Worm (Caenorhabditis elegans) whole organism, young adult: ENCODE results near the gene wago-5.
A peak's percentile ranks its signal among the peaks of the same experiment; 100 is the strongest.

Source experiments
- B0035.1 ChIP-seq: sonication (generic microtip); optimal IDR thresholded peaks from 2 replicates; lab custom pipeline; 2016; ENCODE audit warnings: missing genetic modification characterization, mild to moderate bottlenecking, missing compliant biosample characterization, missing genotype, missing genetic modification reagents
- F22D6.2 ChIP-seq: sonication (generic microtip); optimal IDR thresholded peaks from 2 replicates; lab custom pipeline; 2016; ENCODE audit warnings: mild to moderate bottlenecking, missing genetic modification characterization, missing compliant biosample characterization
- F33H1.4 ChIP-seq: fragments of 200-800 bp; sonication (Bioruptor generic); IDR thresholded peaks from 2 replicates; pipeline ENCODE4 v1.3.6; 2022; ENCODE audit warnings: missing genetic modification reagents, missing genetic modification characterization, missing compliant biosample characterization
- F55B11.4 ChIP-seq: sonication (generic microtip); optimal IDR thresholded peaks from 2 replicates; lab custom pipeline; 2016; ENCODE audit warnings: missing compliant biosample characterization, missing genetic modification characterization, borderline replicate concordance; ENCODE audit not compliant: insufficient read depth
- Y79H2A.3 ChIP-seq: fragments of 200-800 bp; sonication (Bioruptor generic); conservative IDR thresholded peaks from 2 replicates; pipeline ENCODE4 v1.3.6; 2022; ENCODE audit warnings: missing genetic modification reagents, missing genetic modification characterization, missing compliant biosample characterization
- Y95B8A.8 ChIP-seq: fragments of 200-800 bp; sonication (Bioruptor generic); IDR thresholded peaks from 2 replicates; pipeline ENCODE4 v1.3.6; 2022; ENCODE audit warnings: missing genetic modification reagents, missing genetic modification characterization, missing compliant biosample characterization
- ZK185.1 ChIP-seq: sonication (generic microtip); optimal IDR thresholded peaks from 2 replicates; lab custom pipeline; 2016; ENCODE audit warnings: mild to moderate bottlenecking, missing genetic modification characterization, missing compliant biosample characterization; ENCODE audit not compliant: poor library complexity, severe bottlenecking
- attf-5 ChIP-seq: fragments of 200-800 bp; sonication (Bioruptor generic); optimal IDR thresholded peaks from 2 replicates; lab custom pipeline; 2018; ENCODE audit warnings: mild to moderate bottlenecking, missing genetic modification characterization, missing compliant biosample characterization
- bed-2 ChIP-seq: fragments of 200-800 bp; sonication (Bioruptor generic); IDR thresholded peaks from 2 replicates; pipeline ENCODE4 v1.3.6; 2022; ENCODE audit warnings: missing genetic modification reagents, missing genetic modification characterization, missing compliant biosample characterization
- ccch-3 ChIP-seq: fragments of 200-800 bp; sonication (Bioruptor generic); optimal IDR thresholded peaks from 2 replicates; lab custom pipeline; 2018; ENCODE audit warnings: mild to moderate bottlenecking, missing genetic modification characterization, missing compliant biosample characterization
- cebp-1 ChIP-seq, 2 experiments: fragments of 200-800 bp in 1 of 2; sonication (Bioruptor generic) in 1 of 2; sonication (generic microtip) in 1 of 2; IDR thresholded peaks in 1 of 2; optimal IDR thresholded peaks in 1 of 2; 2 replicates each; pipeline versions ENCODE4 v1.3.6 to Lab custom; 2017 to 2022; ENCODE audit warnings: missing compliant biosample characterization in 2 of 2, missing genetic modification characterization in 2 of 2, mild to moderate bottlenecking in 1 of 2, missing genetic modification reagents in 1 of 2, moderate library complexity in 1 of 2
- cebp-2 ChIP-seq: fragments of 200-800 bp; sonication (Bioruptor generic); IDR thresholded peaks from 2 replicates; pipeline ENCODE4 v1.3.6; 2022; ENCODE audit warnings: missing genetic modification characterization, missing compliant biosample characterization
- ceh-40 ChIP-seq: fragments of 200-800 bp; sonication (Bioruptor generic); IDR thresholded peaks from 2 replicates; pipeline ENCODE4 v1.3.6; 2022; ENCODE audit warnings: missing genetic modification characterization, missing compliant biosample characterization
- dpff-1 ChIP-seq: sonication (generic microtip); optimal IDR thresholded peaks from 2 replicates; lab custom pipeline; 2017; ENCODE audit warnings: mild to moderate bottlenecking, missing genetic modification characterization, missing compliant biosample characterization
- egrh-3 ChIP-seq: fragments of 200-800 bp; sonication (Bioruptor generic); IDR thresholded peaks from 2 replicates; pipeline ENCODE4 v1.3.6; 2022; ENCODE audit warnings: missing genetic modification reagents, missing genetic modification characterization, missing compliant biosample characterization
- hlh-26 ChIP-seq: fragments of 200-800 bp; sonication (Bioruptor generic); conservative IDR thresholded peaks from 2 replicates; pipeline ENCODE4 v1.3.6; 2022; ENCODE audit warnings: missing genetic modification reagents, missing genetic modification characterization, missing compliant biosample characterization
- hmg-1.2 ChIP-seq: fragments of 200-800 bp; sonication (Bioruptor generic); IDR thresholded peaks from 2 replicates; pipeline ENCODE4 v1.3.6; 2022; ENCODE audit warnings: missing genetic modification reagents, missing genetic modification characterization, missing compliant biosample characterization
- hmg-20 ChIP-seq: fragments of 200-800 bp; sonication (Bioruptor generic); IDR thresholded peaks from 2 replicates; pipeline ENCODE4 v1.3.6; 2022; ENCODE audit warnings: missing genetic modification reagents, missing genetic modification characterization, missing compliant biosample characterization
- lag-1 ChIP-seq: fragments of 200-800 bp; sonication (Bioruptor generic); IDR thresholded peaks from 2 replicates; pipeline ENCODE4 v1.3.6; 2022; ENCODE audit warnings: missing genetic modification reagents, missing genetic modification characterization, missing compliant biosample characterization
- let-526 ChIP-seq: fragments of 200-800 bp; sonication (Bioruptor generic); IDR thresholded peaks from 2 replicates; pipeline ENCODE4 v1.3.6; 2022; ENCODE audit warnings: missing genetic modification reagents, missing genetic modification characterization, missing compliant biosample characterization
- lin-35 ChIP-seq, 3 experiments: fragments of 150-350 bp in 2 of 3; sonication (generic microtip) in 1 of 3; optimal IDR thresholded peaks; 2 replicates each; lab custom pipeline; 2014 to 2018; ENCODE audit warnings: missing biosample characterization in 3 of 3, missing genetic modification characterization in 3 of 3, missing genetic modification reagents in 3 of 3
- lsl-1 ChIP-seq: fragments of 200-800 bp; sonication (Bioruptor generic); optimal IDR thresholded peaks from 2 replicates; lab custom pipeline; 2018; ENCODE audit warnings: mild to moderate bottlenecking, missing genetic modification characterization, moderate library complexity, missing compliant biosample characterization
- lsy-27 ChIP-seq: sonication (generic microtip); optimal IDR thresholded peaks from 2 replicates; lab custom pipeline; 2017; ENCODE audit warnings: missing genetic modification characterization, mild to moderate bottlenecking, missing compliant biosample characterization, antibody characterized with exemption, missing genotype, borderline replicate concordance; ENCODE audit not compliant: insufficient read depth
- madf-8 ChIP-seq: fragments of 200-800 bp; sonication (Bioruptor generic); conservative IDR thresholded peaks from 2 replicates; pipeline ENCODE4 v1.3.6; 2022; ENCODE audit warnings: missing genetic modification reagents, missing genetic modification characterization, missing compliant biosample characterization
- mxl-1 ChIP-seq: sonication (generic microtip); optimal IDR thresholded peaks from 2 replicates; lab custom pipeline; 2016; ENCODE audit warnings: missing genetic modification characterization, missing compliant biosample characterization
- nfya-1 ChIP-seq: sonication (generic microtip); optimal IDR thresholded peaks from 2 replicates; lab custom pipeline; 2017; ENCODE audit warnings: antibody characterized with exemption, missing compliant biosample characterization, missing genetic modification characterization, borderline replicate concordance; ENCODE audit not compliant: insufficient read depth
- nhr-179 ChIP-seq: sonication (generic microtip); optimal IDR thresholded peaks from 2 replicates; lab custom pipeline; 2016; ENCODE audit warnings: mild to moderate bottlenecking, missing genetic modification characterization, missing compliant biosample characterization
- nhr-90 ChIP-seq: sonication (generic microtip); optimal IDR thresholded peaks from 2 replicates; lab custom pipeline; 2016; ENCODE audit warnings: missing genotype, mild to moderate bottlenecking, missing genetic modification characterization, missing compliant biosample characterization
- pbrm-1 ChIP-seq: fragments of 200-800 bp; sonication (Bioruptor generic); IDR thresholded peaks from 2 replicates; pipeline ENCODE4 v1.3.6; 2022; ENCODE audit warnings: missing genetic modification reagents, missing genetic modification characterization, missing compliant biosample characterization
- rcor-1 ChIP-seq: fragments of 200-800 bp; sonication (Bioruptor generic); IDR thresholded peaks from 2 replicates; pipeline ENCODE4 v1.3.6; 2022; ENCODE audit warnings: missing genetic modification reagents, missing genetic modification characterization, missing compliant biosample characterization
- repo-1 ChIP-seq: sonication (generic microtip); optimal IDR thresholded peaks from 2 replicates; lab custom pipeline; 2017; ENCODE audit warnings: mild to moderate bottlenecking, missing genetic modification characterization, missing compliant biosample characterization
- snpc-1.3 ChIP-seq: sonication (generic microtip); optimal IDR thresholded peaks from 2 replicates; lab custom pipeline; 2017; ENCODE audit warnings: missing genetic modification characterization, mild to moderate bottlenecking, missing compliant biosample characterization, antibody characterized with exemption, moderate library complexity, missing genotype, missing genetic modification reagents; ENCODE audit not compliant: insufficient read depth
- snpc-4 ChIP-seq, 5 experiments: fragments of 150-350 bp in 1 of 5; sonication (generic microtip) in 4 of 5; optimal IDR thresholded peaks; 2 replicates each; lab custom pipeline; 2014 to 2018; ENCODE audit warnings: missing genetic modification characterization in 5 of 5, missing biosample characterization in 3 of 5, antibody characterized with exemption in 2 of 5, mild to moderate bottlenecking in 2 of 5, missing compliant biosample characterization in 2 of 5, missing genotype in 2 of 5, moderate library complexity in 2 of 5, missing genetic modification reagents in 1 of 5
- somi-1 ChIP-seq: fragments of 200-800 bp; sonication (Bioruptor generic); optimal IDR thresholded peaks from 2 replicates; lab custom pipeline; 2018; ENCODE audit warnings: mild to moderate bottlenecking, missing genetic modification characterization, missing compliant biosample characterization
- tbx-9 ChIP-seq: sonication (generic microtip); optimal IDR thresholded peaks from 2 replicates; lab custom pipeline; 2016; ENCODE audit warnings: borderline replicate concordance, missing genetic modification characterization, inconsistent platforms, missing compliant biosample characterization
- unc-130 ChIP-seq: sonication (generic microtip); optimal IDR thresholded peaks from 2 replicates; lab custom pipeline; 2016; ENCODE audit warnings: missing genetic modification reagents, missing genetic modification characterization, missing compliant biosample characterization
- ztf-22 ChIP-seq: fragments of 200-800 bp; sonication (Bioruptor generic); optimal IDR thresholded peaks from 2 replicates; lab custom pipeline; 2018; ENCODE audit warnings: mild to moderate bottlenecking, missing genetic modification characterization, moderate library complexity, missing compliant biosample characterization
- ztf-28 ChIP-seq: fragments of 200-800 bp; sonication (Bioruptor generic); IDR thresholded peaks from 2 replicates; pipeline ENCODE4 v1.3.6; 2022; ENCODE audit warnings: missing genetic modification reagents, missing genetic modification characterization, missing compliant biosample characterization
- ztf-6 ChIP-seq: fragments of 200-800 bp; sonication (Bioruptor generic); IDR thresholded peaks from 2 replicates; pipeline ENCODE4 v1.3.6; 2022; ENCODE audit warnings: missing genetic modification reagents, missing genetic modification characterization, missing compliant biosample characterization

wago-5 gene

DNA sequence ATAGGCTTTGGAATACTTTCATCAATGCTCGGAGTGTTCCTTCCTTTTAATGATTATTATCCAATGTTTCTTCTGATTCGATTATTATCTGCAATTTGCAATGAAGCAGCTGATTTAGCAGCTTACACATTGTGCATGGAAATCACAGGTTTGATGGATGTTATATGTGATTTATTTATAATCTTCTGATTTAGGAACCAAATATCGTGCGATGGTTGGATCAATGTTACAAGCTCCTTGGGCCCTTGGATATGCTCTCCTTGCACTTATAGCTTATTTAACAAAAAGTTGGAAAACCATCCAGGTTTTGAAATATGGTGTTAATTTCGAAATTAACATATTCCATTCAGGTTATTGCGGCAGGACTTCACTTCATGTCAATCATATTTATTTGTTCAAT, 29.8 kb downstream of the wago-5 start:
- TF ChIP-seq hmg-20, result no peak
- no peak for TF ChIP-seq nfya-1 (tag; lab: Kevin White, UChicago)
- TF ChIP-seq somi-1 (GFP tag; lab: Kevin White, UChicago), result no peak
- no peak for TF ChIP-seq ccch-3 (GFP tag; lab: Kevin White, UChicago)
- no peak for TF ChIP-seq ztf-22 (GFP tag; lab: Kevin White, UChicago)
- TF ChIP-seq egrh-3 (GFP tag; lab: Robert Waterston, UW), result no peak
- no peak for TF ChIP-seq hlh-26 (GFP tag; lab: Robert Waterston, UW)
- TF ChIP-seq attf-5, result no peak
- no peak for TF ChIP-seq Y79H2A.3
- no peak for TF ChIP-seq pbrm-1 (GFP tag; lab: Robert Waterston, UW)
- TF ChIP-seq Y95B8A.8 (GFP tag; lab: Robert Waterston, UW), result no peak
- no peak for TF ChIP-seq lag-1 (GFP tag; lab: Robert Waterston, UW)
- TF ChIP-seq ztf-6 (GFP tag; lab: Robert Waterston, UW), result no peak
- no peak for TF ChIP-seq snpc-1.3 (tag; lab: Kevin White, UChicago)
- no peak for TF ChIP-seq hmg-1.2 (GFP tag; lab: Robert Waterston, UW)
- no peak for TF ChIP-seq lsl-1 (GFP tag; lab: Kevin White, UChicago)
- TF ChIP-seq rcor-1 (GFP tag; lab: Robert Waterston, UW), result no peak
- no peak for TF ChIP-seq ztf-28 (GFP tag; lab: Robert Waterston, UW)
- no peak for TF ChIP-seq tbx-9 (tag; lab: Kevin White, UChicago)

DNA sequence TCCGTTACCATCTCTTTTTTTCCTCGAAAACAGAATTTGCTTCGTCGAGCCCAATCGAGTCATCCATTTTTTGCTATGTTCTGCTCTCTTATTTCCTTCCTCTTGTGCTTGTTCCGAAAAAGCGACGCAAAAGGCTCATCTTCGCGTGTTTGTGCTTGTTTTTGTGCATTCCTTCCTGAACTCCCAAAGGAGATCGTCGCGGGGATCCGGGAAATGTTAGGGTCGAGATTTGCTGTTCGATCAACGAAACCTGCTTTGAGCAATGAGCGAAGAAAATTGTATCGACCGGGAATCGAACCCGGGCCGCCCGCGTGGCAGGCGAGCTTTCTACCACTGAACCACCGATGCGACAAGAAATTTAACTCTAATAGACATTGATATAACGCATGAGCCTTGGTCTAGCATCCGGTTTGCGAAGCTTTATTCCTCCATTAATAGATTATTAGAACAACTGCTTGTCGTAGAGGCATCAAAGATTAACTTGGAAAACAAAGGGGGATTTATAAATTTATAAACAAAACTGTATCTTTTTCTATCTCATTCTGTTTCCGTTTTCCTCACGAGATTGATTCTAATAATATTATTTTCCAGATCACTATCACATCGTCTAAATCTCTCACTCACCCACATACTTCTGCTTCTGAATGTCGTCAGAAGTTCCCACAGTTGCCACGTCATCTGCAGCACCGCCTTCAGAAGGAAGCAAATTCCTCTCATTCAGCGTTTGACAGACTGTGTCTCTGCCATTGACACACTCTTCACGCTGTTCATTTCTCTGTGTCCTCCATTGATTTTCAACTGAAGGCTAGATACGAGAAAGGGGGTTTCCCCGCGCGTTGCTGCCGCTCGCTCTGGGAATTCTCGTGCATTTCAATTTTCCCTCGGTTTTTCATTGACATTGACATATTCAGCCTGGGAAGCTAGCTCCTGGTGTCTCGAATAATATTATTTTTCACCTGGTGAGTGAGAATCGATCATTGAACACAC, 33.1 kb downstream of the wago-5 start, which contains the start of gene K05F1.6:
K05F1.6 (plus strand) TSS at position 586 of the 987 bp plus-strand sequence.
- TF ChIP-seq unc-130 (GFP tag; lab: Kevin White, UChicago), result peak; percentile 50
- TF ChIP-seq lin-35 (GFP tag; optimal IDR thresholded peaks at IDR 0.05; lab: Kevin White, UChicago), result peak in 1 of 3 experiments; percentile 55
- no peak for TF ChIP-seq hlh-26 (GFP tag; lab: Robert Waterston, UW)
- TF ChIP-seq nhr-179 (tag; lab: Kevin White, UChicago), result peak; percentile 33
- TF ChIP-seq cebp-1 (GFP tag; IDR thresholded peaks at IDR 0.05; lab: Robert Waterston, UW), result 0 out of 2 replicates have a peak, but pooled peaks have one; percentile 53
- TF ChIP-seq cebp-1 (tag; optimal IDR thresholded peaks at IDR 0.05; lab: Kevin White, UChicago), result peak; percentile 70
- peak; percentile 34; the same call in 1 of the 2 replicates for TF ChIP-seq F33H1.4 (GFP tag; lab: Robert Waterston, UW)
- TF ChIP-seq dpff-1, result peak; percentile 66
- peak; percentile 63 for TF ChIP-seq lsl-1 (GFP tag; lab: Kevin White, UChicago)
- peak; percentile 60 for TF ChIP-seq ZK185.1
- TF ChIP-seq madf-8, result 0 out of 2 replicates have a peak, but pooled peaks have one; percentile 5
- TF ChIP-seq ceh-40 (GFP tag; lab: Robert Waterston, UW), result 0 out of 2 replicates have a peak, but pooled peaks have one; percentile 34
- TF ChIP-seq attf-5, result peak; percentile 64
- TF ChIP-seq Y79H2A.3, result peak; percentile 64; the same call in 1 of the 2 replicates
- peak; percentile 55 for TF ChIP-seq snpc-4 (GFP tag; optimal IDR thresholded peaks at IDR 0.05; lab: Kevin White, UChicago)
- peak in 3 of 4 experiments; percentile 76 to 81 (median 77) for TF ChIP-seq snpc-4 (tag; optimal IDR thresholded peaks at IDR 0.05; lab: Kevin White, UChicago)
- TF ChIP-seq lsy-27, result peak; percentile 90
- 0 out of 2 replicates have a peak, but pooled peaks have one; percentile 27 for TF ChIP-seq cebp-2 (GFP tag; lab: Robert Waterston, UW)
- peak; percentile 82 for TF ChIP-seq rcor-1 (GFP tag; lab: Robert Waterston, UW)
- TF ChIP-seq snpc-1.3 (tag; lab: Kevin White, UChicago), result peak; percentile 59
- peak; percentile 61; the same call in 1 of the 2 replicates for TF ChIP-seq bed-2 (GFP tag; lab: Robert Waterston, UW)
- TF ChIP-seq B0035.1 (tag; lab: Kevin White, UChicago), result peak; percentile 72
- no peak for TF ChIP-seq lag-1 (GFP tag; lab: Robert Waterston, UW)
- peak; percentile 82 for TF ChIP-seq repo-1 (tag; lab: Kevin White, UChicago)
- TF ChIP-seq ztf-6 (GFP tag; lab: Robert Waterston, UW), result 0 out of 2 replicates have a peak, but pooled peaks have one; percentile 43
- no peak for TF ChIP-seq F55B11.4 (tag; lab: Kevin White, UChicago)
- TF ChIP-seq mxl-1 (tag; lab: Kevin White, UChicago), result peak; percentile 76
- peak; percentile 49; the same call in 1 of the 2 replicates for TF ChIP-seq egrh-3 (GFP tag; lab: Robert Waterston, UW)
- TF ChIP-seq F22D6.2 (tag; lab: Kevin White, UChicago), result no peak
- TF ChIP-seq nfya-1 (tag; lab: Kevin White, UChicago), result no peak
- TF ChIP-seq nhr-90 (tag; lab: Kevin White, UChicago), result peak; percentile 95
- peak; percentile 67; the same call in 1 of the 2 replicates for TF ChIP-seq let-526 (GFP tag; lab: Robert Waterston, UW)
